Fruit fly (Drosophila melanogaster) whole organism, adult: Measurements from ENCODE around the gene Hers.

ENCODE experiments used
- CG11617 ChIP-seq: fragments of 200-800 bp; sonication (Bioruptor generic); optimal IDR thresholded peaks from 2 replicates; lab custom pipeline; 2017; ENCODE audit warnings: mild to moderate bottlenecking, missing biosample characterization, missing genetic modification reagents, missing genetic modification characterization
- CG12768 ChIP-seq: fragments of 200-800 bp; sonication (Bioruptor generic); optimal IDR thresholded peaks from 2 replicates; lab custom pipeline; 2017; ENCODE audit warnings: missing biosample characterization, missing genetic modification characterization, mild to moderate bottlenecking, moderate library complexity, missing genetic modification reagents
- CG14711 ChIP-seq: fragments of 200-800 bp; sonication (Bioruptor generic); optimal IDR thresholded peaks from 2 replicates; lab custom pipeline; 2018; ENCODE audit warnings: missing biosample characterization, mild to moderate bottlenecking, missing genetic modification characterization, moderate library complexity
- CG1620 ChIP-seq: fragments of 200-800 bp; sonication (Bioruptor generic); optimal IDR thresholded peaks from 2 replicates; lab custom pipeline; 2016; ENCODE audit warnings: missing biosample characterization, missing genetic modification characterization
- CG33017 ChIP-seq: fragments of 200-800 bp; sonication (Bioruptor generic); optimal IDR thresholded peaks from 2 replicates; lab custom pipeline; 2018; ENCODE audit warnings: missing biosample characterization, mild to moderate bottlenecking, missing genetic modification characterization, moderate library complexity
- CG5204 ChIP-seq: fragments of 200-800 bp; sonication (Bioruptor generic); optimal IDR thresholded peaks from 2 replicates; lab custom pipeline; 2016; ENCODE audit warnings: missing biosample characterization, missing genetic modification characterization
- CG7045 ChIP-seq: fragments of 200-800 bp; sonication (Bioruptor generic); optimal IDR thresholded peaks from 2 replicates; lab custom pipeline; 2017; ENCODE audit warnings: missing biosample characterization, mild to moderate bottlenecking, missing genetic modification characterization
- CG7101 ChIP-seq: fragments of 200-800 bp; sonication (Bioruptor generic); optimal IDR thresholded peaks from 2 replicates; lab custom pipeline; 2018; ENCODE audit warnings: missing biosample characterization, mild to moderate bottlenecking, missing genetic modification characterization, moderate library complexity
- Clk ChIP-seq: fragments of 200-800 bp; sonication (Bioruptor generic); optimal IDR thresholded peaks from 2 replicates; lab custom pipeline; 2017; ENCODE audit warnings: missing biosample characterization, missing genetic modification characterization
- Crg-1 ChIP-seq: fragments of 200-800 bp; sonication (Bioruptor generic); optimal IDR thresholded peaks from 2 replicates; lab custom pipeline; 2016; ENCODE audit warnings: missing biosample characterization, missing genetic modification characterization
- Hr96 ChIP-seq: fragments of 200-800 bp; sonication (Bioruptor generic); optimal IDR thresholded peaks from 2 replicates; lab custom pipeline; 2016; ENCODE audit warnings: missing biosample characterization, missing genetic modification characterization
- Mnt ChIP-seq: fragments of 200-800 bp; sonication (Bioruptor generic); optimal IDR thresholded peaks from 2 replicates; lab custom pipeline; 2016; ENCODE audit warnings: missing biosample characterization, mild to moderate bottlenecking, missing genetic modification characterization
- bab1 ChIP-seq: fragments of 200-800 bp; sonication (Bioruptor generic); optimal IDR thresholded peaks from 3 replicates; lab custom pipeline; 2019; ENCODE audit warnings: missing biosample characterization, mild to moderate bottlenecking, missing genetic modification characterization, moderate library complexity
- cic ChIP-seq: fragments of 200-800 bp; sonication (Bioruptor generic); optimal IDR thresholded peaks from 2 replicates; lab custom pipeline; 2017; ENCODE audit warnings: missing biosample characterization, mild to moderate bottlenecking, missing genetic modification characterization, moderate library complexity
- cnc ChIP-seq, 2 experiments: fragments of >200 bp; optimal IDR thresholded peaks; 2 replicates each; lab custom pipeline; 2017
- kay ChIP-seq: fragments of 200-800 bp; sonication (Bioruptor generic); peaks from one replicate; lab custom pipeline; 2016; ENCODE audit warnings: missing biosample characterization, missing genetic modification characterization, borderline replicate concordance
- ovo ChIP-seq: fragments of 200-800 bp; sonication (Bioruptor generic); optimal IDR thresholded peaks from 2 replicates; lab custom pipeline; 2016; ENCODE audit warnings: missing biosample characterization, missing genetic modification characterization
- pad ChIP-seq: fragments of 200-800 bp; sonication (Bioruptor generic); optimal IDR thresholded peaks from 3 replicates; lab custom pipeline; 2017; ENCODE audit warnings: missing biosample characterization, missing genetic modification characterization, mild to moderate bottlenecking, moderate library complexity, missing genetic modification reagents
- tj ChIP-seq: fragments of 200-800 bp; sonication (Bioruptor generic); optimal IDR thresholded peaks from 3 replicates; lab custom pipeline; 2017; ENCODE audit warnings: missing biosample characterization, mild to moderate bottlenecking, missing genetic modification characterization, moderate library complexity
- toe ChIP-seq: fragments of 200-800 bp; sonication (Bioruptor generic); optimal IDR thresholded peaks from 2 replicates; lab custom pipeline; 2016; ENCODE audit warnings: missing biosample characterization, missing genetic modification characterization

Gene Hers

DNA sequence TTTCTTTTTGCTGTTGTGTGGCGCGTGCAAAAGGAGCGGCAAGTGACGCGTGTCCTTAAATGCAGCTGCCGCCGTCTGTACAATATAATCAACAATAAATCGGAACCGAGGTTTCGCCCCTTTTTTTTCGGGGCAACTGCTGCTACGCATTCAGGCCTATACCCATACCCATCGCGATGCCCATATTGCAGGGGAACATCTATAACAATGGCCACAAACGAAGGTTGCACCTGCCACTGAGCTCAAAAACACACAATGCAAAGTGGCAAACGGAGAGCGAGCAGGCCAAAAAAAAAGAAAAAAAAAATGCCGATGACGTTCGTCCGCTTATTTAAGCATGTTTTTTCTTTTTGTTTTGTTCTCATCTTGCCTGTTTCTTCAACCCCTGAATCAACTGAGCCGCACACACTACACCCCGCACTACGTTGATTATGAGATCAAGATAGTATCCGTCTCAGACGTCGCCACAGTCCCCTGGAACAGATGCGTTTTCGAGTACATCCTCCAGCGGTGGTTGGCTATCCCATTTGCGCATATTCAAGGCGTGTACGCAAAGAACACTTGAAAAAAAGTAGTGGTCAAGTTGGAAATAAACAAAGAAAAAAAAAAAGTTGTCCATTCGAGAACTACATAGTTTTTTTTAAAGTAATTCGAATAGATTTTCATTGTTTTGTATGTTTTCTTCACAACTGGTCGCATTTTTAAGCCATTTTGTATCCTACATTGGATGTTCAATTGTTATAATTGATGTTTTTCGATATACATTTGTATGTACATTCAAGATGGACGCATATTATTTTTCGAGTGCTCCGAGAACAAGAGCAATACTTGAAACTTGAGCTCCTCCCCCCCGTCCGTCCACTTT is 23.3 kb upstream of the Hers start:
- no peak for TF ChIP-seq CG7045 (GFP tag; lab: Kevin White, UChicago)

DNA sequence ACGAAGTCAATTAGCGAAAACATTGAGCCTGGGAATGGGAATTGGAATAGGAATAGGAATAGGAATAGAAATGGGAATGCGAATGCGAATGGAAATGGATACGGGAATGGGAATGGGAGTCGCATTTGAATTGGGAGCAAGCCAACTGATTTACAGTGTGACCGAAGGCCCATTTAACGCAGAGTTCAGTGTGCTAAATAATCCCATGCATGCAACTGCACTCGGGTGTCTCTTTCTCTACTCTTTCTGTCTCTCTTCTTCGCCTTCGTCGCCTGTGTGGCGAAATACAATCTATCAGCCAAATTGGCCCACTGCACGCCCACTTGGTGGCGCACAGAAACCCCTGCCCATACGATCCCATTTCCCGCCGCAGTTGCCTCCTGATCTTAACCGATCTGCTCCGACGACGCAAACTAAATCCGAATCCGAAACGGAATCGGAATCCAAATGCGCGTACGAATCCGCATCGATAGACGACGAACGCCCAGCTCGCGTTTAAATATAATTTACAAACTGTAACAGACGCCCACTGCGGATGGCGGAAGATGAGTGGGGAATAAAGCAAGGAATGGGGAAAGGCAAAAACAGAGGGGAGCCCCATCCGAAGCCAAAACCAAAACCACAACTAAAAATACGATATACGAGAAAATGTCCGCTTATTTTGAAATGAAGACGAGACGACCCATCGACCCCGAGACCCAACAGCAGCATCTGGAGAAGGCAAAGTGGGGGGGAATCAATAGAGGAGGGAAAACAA is 21.8 kb upstream of the Hers start:
- TF ChIP-seq ovo (GFP tag; lab: Kevin White, UChicago) (no peak), bab1 (GFP tag; lab: Kevin White, UChicago) (no peak), toe (GFP tag; lab: Kevin White, UChicago) (no peak), CG7045 (GFP tag; lab: Kevin White, UChicago) (no peak), CG1620 (GFP tag; lab: Kevin White, UChicago) (no peak), CG12768 (GFP tag; lab: Kevin White, UChicago) (no peak), kay (GFP tag; lab: Kevin White, UChicago) (no peak), cic (no peak), CG33017 (tag; lab: Kevin White, UChicago) (no peak), pad (no peak)

DNA sequence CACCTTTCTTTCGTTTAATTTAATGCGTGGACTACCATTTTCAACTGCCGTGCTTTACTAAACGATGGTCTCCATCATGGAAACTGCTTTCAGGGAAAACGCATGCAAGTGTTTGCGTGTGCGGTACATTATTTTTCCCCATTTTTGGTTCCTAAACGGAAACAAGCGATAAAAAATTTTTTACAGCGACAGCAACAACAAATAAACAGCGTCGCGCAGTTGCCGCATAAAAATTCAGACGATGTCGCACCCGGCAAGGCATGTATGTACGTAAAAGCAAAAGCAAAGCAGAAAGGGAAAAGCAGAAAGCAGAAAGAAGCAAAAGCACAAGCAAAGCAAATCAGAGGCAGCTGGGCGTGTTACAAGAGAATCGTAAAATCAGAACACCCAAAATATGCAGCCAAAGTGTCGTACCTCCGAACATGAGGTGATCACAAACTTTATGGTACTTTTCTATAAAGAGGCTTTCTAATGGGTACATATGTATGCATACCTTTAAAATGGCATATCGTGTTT is 20.3 kb upstream of the Hers start:
- TF ChIP-seq CG12768 (GFP tag; lab: Kevin White, UChicago) = no peak
- no peak for TF ChIP-seq CG7101 (tag; lab: Kevin White, UChicago)
- TF ChIP-seq toe (GFP tag; lab: Kevin White, UChicago) = no peak
- peak; percentile 61 for TF ChIP-seq bab1 (GFP tag; lab: Kevin White, UChicago)
- TF ChIP-seq tj (GFP tag; lab: Kevin White, UChicago) = peak; percentile 0
- no peak for TF ChIP-seq CG5204 (GFP tag; lab: Kevin White, UChicago)
- TF ChIP-seq cic = no peak
- no peak for TF ChIP-seq Crg-1 (GFP tag; lab: Kevin White, UChicago)
- TF ChIP-seq CG33017 (tag; lab: Kevin White, UChicago) = no peak
- TF ChIP-seq cnc (optimal IDR thresholded peaks at IDR 0.05; lab: Kevin White, UChicago) = no peak
- TF ChIP-seq ovo (GFP tag; lab: Kevin White, UChicago) = no peak
- no peak for TF ChIP-seq Hr96 (GFP tag; lab: Kevin White, UChicago)

DNA sequence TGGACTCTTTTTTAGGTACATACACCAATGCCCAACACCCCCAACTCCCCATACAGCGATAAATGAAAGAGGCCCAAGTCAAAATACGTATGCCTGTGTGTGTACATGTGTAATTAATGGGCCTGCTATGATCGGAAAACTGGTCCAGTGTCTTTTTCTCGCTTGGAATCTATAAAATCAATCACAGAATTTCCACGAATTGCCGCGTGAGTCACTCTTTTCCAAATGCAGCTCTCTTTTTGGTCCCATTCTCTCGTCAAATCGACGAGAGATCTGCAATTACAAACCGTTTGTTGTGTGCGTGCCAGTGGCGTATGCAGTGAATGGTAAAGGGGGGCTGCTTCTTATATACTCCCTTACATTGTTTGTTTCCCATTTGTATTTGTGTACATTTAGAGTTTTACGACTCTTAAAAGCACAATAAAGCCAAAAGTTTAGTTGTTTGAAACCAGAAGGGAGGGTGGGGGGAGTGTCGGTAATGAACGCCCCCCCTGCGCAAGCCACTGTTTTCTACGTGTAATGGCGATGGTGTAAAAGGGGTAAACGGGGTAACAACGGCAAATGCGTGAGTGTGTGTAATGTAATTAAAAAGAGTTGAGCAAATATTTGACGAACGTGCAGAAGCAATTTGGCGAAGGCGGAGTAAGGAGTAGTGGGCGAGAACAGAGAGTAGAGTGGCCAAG is 19.1 kb upstream of the Hers start:
- peak; percentile 62 for TF ChIP-seq ovo (GFP tag; lab: Kevin White, UChicago)
- TF ChIP-seq Hr96 (GFP tag; lab: Kevin White, UChicago) = peak; percentile 87
- TF ChIP-seq CG33017 (tag; lab: Kevin White, UChicago) = peak; percentile 78
- TF ChIP-seq Crg-1 (GFP tag; lab: Kevin White, UChicago) = peak; percentile 28
- peak; percentile 88 for TF ChIP-seq toe (GFP tag; lab: Kevin White, UChicago)
- peak; percentile 78 for TF ChIP-seq CG14711 (tag; lab: Kevin White, UChicago)
- peak; percentile 87 for TF ChIP-seq CG7045 (GFP tag; lab: Kevin White, UChicago)
- TF ChIP-seq CG7101 (tag; lab: Kevin White, UChicago) = peak; percentile 78
- no peak for TF ChIP-seq cnc (optimal IDR thresholded peaks at IDR 0.05; lab: Kevin White, UChicago)
- peak; percentile 83 for TF ChIP-seq CG1620 (GFP tag; lab: Kevin White, UChicago)
- peak; percentile 7 for TF ChIP-seq cic
- peak; percentile 65 for TF ChIP-seq Mnt
- TF ChIP-seq CG5204 (GFP tag; lab: Kevin White, UChicago) = peak; percentile 84
- TF ChIP-seq Clk (GFP tag; lab: Kevin White, UChicago) = peak; percentile 68
- TF ChIP-seq CG11617 = peak; percentile 71
- peak; percentile 57 for TF ChIP-seq tj (GFP tag; lab: Kevin White, UChicago)
- no peak for TF ChIP-seq kay (GFP tag; lab: Kevin White, UChicago)
- peak; percentile 93 for TF ChIP-seq bab1 (GFP tag; lab: Kevin White, UChicago)
- TF ChIP-seq pad = peak; percentile 99
- TF ChIP-seq CG12768 (GFP tag; lab: Kevin White, UChicago) = peak; percentile 82

DNA sequence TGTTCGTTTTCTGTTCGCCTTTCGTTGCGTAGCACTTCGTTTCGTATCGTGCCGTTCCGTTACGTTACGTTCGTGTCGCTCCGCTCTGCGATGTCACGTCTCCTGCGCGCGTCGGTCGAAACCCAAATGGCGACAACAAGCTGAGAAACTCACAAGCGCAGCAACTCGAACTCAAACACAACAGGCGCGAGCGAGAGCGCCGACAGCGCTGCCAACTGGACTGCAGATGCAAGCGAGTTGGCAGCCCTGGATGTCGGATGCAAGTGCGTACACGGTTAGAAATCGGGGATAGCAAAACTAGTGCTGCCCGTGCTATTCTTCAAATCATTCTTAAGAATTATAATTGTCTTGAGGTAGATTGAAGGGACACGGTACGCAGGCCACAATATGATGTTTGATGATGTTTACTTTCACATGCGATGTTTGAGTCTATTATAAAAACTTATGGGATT is 17.6 kb upstream of the Hers start:
- TF ChIP-seq Mnt (no peak), Clk (GFP tag; lab: Kevin White, UChicago) (no peak), Hr96 (GFP tag; lab: Kevin White, UChicago) (peak; percentile 46), CG5204 (GFP tag; lab: Kevin White, UChicago) (peak; percentile 51), CG12768 (GFP tag; lab: Kevin White, UChicago) (peak; percentile 16), CG14711 (tag; lab: Kevin White, UChicago) (peak; percentile 26), ovo (GFP tag; lab: Kevin White, UChicago) (peak; percentile 10), cnc (optimal IDR thresholded peaks at IDR 0.05; lab: Kevin White, UChicago) (no peak), CG7045 (GFP tag; lab: Kevin White, UChicago) (peak; percentile 30), CG11617 (peak; percentile 39), kay (GFP tag; lab: Kevin White, UChicago) (no peak), tj (GFP tag; lab: Kevin White, UChicago) (peak; percentile 55), Crg-1 (GFP tag; lab: Kevin White, UChicago) (no peak), CG7101 (tag; lab: Kevin White, UChicago) (no peak), pad (peak; percentile 42), toe (GFP tag; lab: Kevin White, UChicago) (peak; percentile 31), bab1 (GFP tag; lab: Kevin White, UChicago) (peak; percentile 54), CG1620 (GFP tag; lab: Kevin White, UChicago) (peak; percentile 52), CG33017 (tag; lab: Kevin White, UChicago) (no peak), cic (peak; percentile 18)
